Worm (Caenorhabditis elegans) whole organism, L1 larva: Measurements from ENCODE around the gene Y51A2B.5.

Experiments used
- C16A3.4 ChIP-seq: fragments of 150-350 bp; optimal IDR thresholded peaks from 2 replicates; lab custom pipeline; 2014; ENCODE audit warnings: missing biosample characterization, missing genetic modification characterization
- Y116A8C.19 ChIP-seq: sonication (generic microtip); optimal IDR thresholded peaks from 2 replicates; lab custom pipeline; 2016; ENCODE audit warnings: missing compliant biosample characterization, missing genetic modification characterization, borderline replicate concordance
- alr-1 ChIP-seq: fragments of 200-800 bp; sonication (Bioruptor generic); optimal IDR thresholded peaks from 2 replicates; lab custom pipeline; 2018; ENCODE audit warnings: borderline replicate concordance, mild to moderate bottlenecking, missing genetic modification characterization, missing compliant biosample characterization
- aly-2 ChIP-seq: fragments of 150-350 bp; optimal IDR thresholded peaks from 2 replicates; lab custom pipeline; 2014; ENCODE audit warnings: missing biosample characterization, missing genetic modification characterization
- ama-1 ChIP-seq: fragments of 150-350 bp; optimal IDR thresholded peaks from 2 replicates; lab custom pipeline; 2014
- blmp-1 ChIP-seq: fragments of 150-350 bp; optimal IDR thresholded peaks from 2 replicates; lab custom pipeline; 2014; ENCODE audit warnings: missing biosample characterization, missing genetic modification characterization
- ceh-63 ChIP-seq: fragments of 200-800 bp; sonication (Bioruptor generic); optimal IDR thresholded peaks from 2 replicates; lab custom pipeline; 2018; ENCODE audit warnings: mild to moderate bottlenecking, missing genetic modification characterization, missing compliant biosample characterization
- ceh-88 ChIP-seq: fragments of 200-800 bp; sonication (Bioruptor generic); IDR thresholded peaks from 2 replicates; pipeline ENCODE4 v1.3.6; 2022; ENCODE audit warnings: missing genetic modification characterization, missing compliant biosample characterization
- ces-1 ChIP-seq: fragments of 150-350 bp; optimal IDR thresholded peaks from 2 replicates; lab custom pipeline; 2014; ENCODE audit warnings: missing biosample characterization, missing genetic modification reagents, missing genetic modification characterization
- dpl-1 ChIP-seq, 3 experiments: fragments of 150-350 bp in 2 of 3; sonication (generic microtip) in 1 of 3; optimal IDR thresholded peaks; 2 replicates each; lab custom pipeline; 2014 to 2017; ENCODE audit warnings: missing biosample characterization in 3 of 3, missing genetic modification characterization in 3 of 3, missing genetic modification reagents in 3 of 3
- dsc-1 ChIP-seq: sonication (generic microtip); optimal IDR thresholded peaks from 2 replicates; lab custom pipeline; 2016; ENCODE audit warnings: mild to moderate bottlenecking, missing genetic modification characterization, missing compliant biosample characterization
- efl-1 ChIP-seq, 4 experiments: fragments of 150-350 bp; optimal IDR thresholded peaks in 3 of 4; peaks in 1 of 4; 1 replicate in 1 of 4; 2 replicates in 3 of 4; lab custom pipeline; 2014; ENCODE audit warnings: missing biosample characterization in 2 of 4, missing genetic modification characterization in 2 of 4, missing genetic modification reagents in 2 of 4
- efl-3 ChIP-seq: fragments of 200-800 bp; sonication (Bioruptor generic); optimal IDR thresholded peaks from 2 replicates; lab custom pipeline; 2018; ENCODE audit warnings: mild to moderate bottlenecking, missing genetic modification characterization, missing compliant biosample characterization
- ets-5 ChIP-seq: fragments of 200-800 bp; sonication (Bioruptor generic); IDR thresholded peaks from 2 replicates; pipeline ENCODE4 v1.3.6; 2022; ENCODE audit warnings: missing genetic modification characterization, missing compliant biosample characterization
- fkh-10 ChIP-seq: sonication (generic microtip); optimal IDR thresholded peaks from 2 replicates; lab custom pipeline; 2017; ENCODE audit warnings: missing biosample characterization, missing genetic modification reagents, missing genetic modification characterization
- fkh-4 ChIP-seq: sonication (generic microtip); optimal IDR thresholded peaks from 2 replicates; lab custom pipeline; 2016; ENCODE audit warnings: missing compliant biosample characterization, missing genetic modification characterization, borderline replicate concordance
- hlh-17 ChIP-seq: fragments of 200-800 bp; sonication (Bioruptor generic); optimal IDR thresholded peaks from 2 replicates; lab custom pipeline; 2018; ENCODE audit warnings: missing genetic modification characterization, mild to moderate bottlenecking, missing compliant biosample characterization, moderate library complexity, borderline replicate concordance
- hlh-4 ChIP-seq: sonication (generic microtip); optimal IDR thresholded peaks from 2 replicates; lab custom pipeline; 2016; ENCODE audit warnings: mild to moderate bottlenecking, missing genetic modification characterization, missing compliant biosample characterization
- hpl-2 ChIP-seq: fragments of 150-350 bp; optimal IDR thresholded peaks from 2 replicates; lab custom pipeline; 2014; ENCODE audit warnings: missing biosample characterization, missing genetic modification reagents, missing genetic modification characterization
- isw-1 ChIP-seq: fragments of 200-800 bp; sonication (Bioruptor generic); IDR thresholded peaks from 2 replicates; pipeline ENCODE4 v1.3.6; 2022; ENCODE audit warnings: missing genetic modification characterization, missing compliant biosample characterization
- lin-15B ChIP-seq: fragments of 150-350 bp; sonication (generic microtip); optimal IDR thresholded peaks from 3 replicates; lab custom pipeline; 2014; ENCODE audit warnings: missing biosample characterization, missing genetic modification characterization
- lir-3 ChIP-seq: sonication (generic microtip); optimal IDR thresholded peaks from 2 replicates; lab custom pipeline; 2016; ENCODE audit warnings: mild to moderate bottlenecking, missing genetic modification characterization, moderate library complexity, missing compliant biosample characterization; ENCODE audit not compliant: poor library complexity
- lsy-2 ChIP-seq, 2 experiments: fragments of 150-350 bp; optimal IDR thresholded peaks; 2 replicates each; lab custom pipeline; 2014; ENCODE audit warnings: missing biosample characterization in 2 of 2, missing genetic modification characterization in 2 of 2
- mdl-1 ChIP-seq, 2 experiments: fragments of 150-350 bp; optimal IDR thresholded peaks; 2 replicates each; lab custom pipeline; 2014 to 2017; ENCODE audit warnings: missing biosample characterization in 2 of 2, missing genetic modification characterization in 2 of 2, inconsistent platforms in 1 of 2
- mef-2 ChIP-seq: fragments of 150-350 bp; optimal IDR thresholded peaks from 2 replicates; lab custom pipeline; 2014; ENCODE audit warnings: missing biosample characterization, missing genetic modification characterization
- mep-1 ChIP-seq: fragments of 150-350 bp; optimal IDR thresholded peaks from 2 replicates; lab custom pipeline; 2014; ENCODE audit warnings: missing biosample characterization, missing genetic modification characterization
- nhr-12 ChIP-seq: sonication (generic microtip); optimal IDR thresholded peaks from 2 replicates; lab custom pipeline; 2017; ENCODE audit warnings: missing biosample characterization, missing genetic modification characterization
- nhr-47 ChIP-seq: sonication (generic microtip); optimal IDR thresholded peaks from 2 replicates; lab custom pipeline; 2016; ENCODE audit warnings: mild to moderate bottlenecking, missing genetic modification characterization, moderate library complexity, missing compliant biosample characterization
- nhr-71 ChIP-seq: sonication (generic microtip); optimal IDR thresholded peaks from 2 replicates; lab custom pipeline; 2016; ENCODE audit warnings: mild to moderate bottlenecking, missing genetic modification characterization, moderate library complexity, missing compliant biosample characterization
- nhr-76 ChIP-seq: sonication (generic microtip); optimal IDR thresholded peaks from 2 replicates; lab custom pipeline; 2017; ENCODE audit warnings: missing biosample characterization, missing genetic modification characterization
- pqm-1 ChIP-seq: sonication (generic microtip); optimal IDR thresholded peaks from 3 replicates; lab custom pipeline; 2017; ENCODE audit warnings: missing biosample characterization, missing genetic modification characterization
- sup-37 ChIP-seq: fragments of 200-800 bp; sonication (Bioruptor generic); optimal IDR thresholded peaks from 2 replicates; lab custom pipeline; 2018; ENCODE audit warnings: mild to moderate bottlenecking, missing genetic modification characterization, missing compliant biosample characterization
- swsn-7 ChIP-seq: sonication (generic microtip); optimal IDR thresholded peaks from 2 replicates; lab custom pipeline; 2016; ENCODE audit warnings: missing genetic modification characterization, missing compliant biosample characterization
- vab-15 ChIP-seq: sonication (generic microtip); optimal IDR thresholded peaks from 2 replicates; lab custom pipeline; 2017; ENCODE audit warnings: missing genotype, mild to moderate bottlenecking, missing genetic modification characterization, missing compliant biosample characterization
- zag-1 ChIP-seq: fragments of 150-350 bp; optimal IDR thresholded peaks from 2 replicates; lab custom pipeline; 2014; ENCODE audit warnings: missing biosample characterization, missing genetic modification characterization

Gene Y51A2B.5

DNA sequence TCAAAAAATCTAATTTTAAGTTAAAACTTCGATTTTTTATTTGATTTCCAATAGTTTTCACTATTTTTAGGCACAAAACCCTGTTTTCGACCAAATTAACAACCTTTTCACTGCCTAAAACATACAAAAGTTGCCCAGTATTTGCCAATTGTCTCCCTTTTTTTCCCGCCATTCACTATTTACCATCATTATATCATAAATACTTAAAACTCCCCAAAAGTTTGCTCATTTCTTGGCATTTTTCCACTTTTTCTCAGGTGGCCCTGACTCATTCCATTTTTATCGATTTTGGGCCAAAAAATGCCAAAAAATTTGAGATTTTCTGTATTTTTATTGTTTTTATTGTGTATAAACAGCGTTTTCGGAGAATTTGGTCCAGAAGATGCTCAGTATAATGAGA lies 25.0 kb downstream of the Y51A2B.5 start, which contains the start of gene txt-8:
Gene txt-8, plus strand, starts transcription at position 301 of the 400 bp plus-strand sequence.
- TF ChIP-seq ceh-88 (GFP tag; lab: Robert Waterston, UW) (no peak), hlh-17 (GFP tag; lab: Kevin White, UChicago) (no peak), Y116A8C.19 (tag; lab: Kevin White, UChicago) (no peak), lin-15B (tag; lab: Kevin White, UChicago) (no peak), alr-1 (tag; lab: Kevin White, UChicago) (no peak), swsn-7 (tag; lab: Kevin White, UChicago) (no peak), dpl-1 (GFP tag; optimal IDR thresholded peaks at IDR 0.05; lab: Kevin White, UChicago) (no peak), fkh-4 (tag; lab: Kevin White, UChicago) (no peak), ceh-63 (GFP tag; lab: Kevin White, UChicago) (no peak), isw-1 (GFP tag; lab: Robert Waterston, UW) (no peak), mdl-1 (tag; optimal IDR thresholded peaks at IDR 0.05; lab: Kevin White, UChicago) (no peak), hpl-2 (GFP tag; lab: Kevin White, UChicago) (no peak)

DNA sequence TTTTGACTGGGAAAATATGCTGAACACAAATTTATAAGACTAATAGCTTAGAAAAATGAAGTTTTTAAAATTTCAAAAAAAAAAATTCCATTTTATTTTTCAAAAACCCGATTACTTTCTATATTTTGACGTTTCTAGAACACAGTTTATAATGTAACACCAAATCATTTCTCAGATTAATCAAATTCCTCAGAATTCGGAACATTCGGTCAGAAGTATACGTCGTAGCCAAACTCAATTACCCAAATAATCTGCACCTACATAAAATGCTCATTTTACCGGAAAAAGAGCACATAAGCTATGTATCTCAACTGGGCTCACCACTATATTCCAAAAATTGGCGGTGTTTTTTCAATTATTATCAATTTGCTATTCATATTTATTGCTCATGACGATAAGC lies 31.7 kb downstream of the Y51A2B.5 start, which contains the start of gene srj-26:
Gene srj-26, plus strand, starts transcription at position 301 of the 400 bp plus-strand sequence.
- TF ChIP-seq mep-1 (tag; lab: Kevin White, UChicago) (no peak), vab-15 (tag; lab: Kevin White, UChicago) (no peak), efl-3 (no peak), dsc-1 (tag; lab: Kevin White, UChicago) (no peak), zag-1 (tag; lab: Kevin White, UChicago) (no peak), lin-15B (tag; lab: Kevin White, UChicago) (no peak), ces-1 (GFP tag; lab: Kevin White, UChicago) (no peak), aly-2 (tag; lab: Kevin White, UChicago) (no peak), swsn-7 (tag; lab: Kevin White, UChicago) (no peak), blmp-1 (no peak), nhr-47 (tag; lab: Kevin White, UChicago) (no peak), C16A3.4 (no peak), pqm-1 (no peak), ets-5 (GFP tag; lab: Robert Waterston, UW) (no peak)

DNA sequence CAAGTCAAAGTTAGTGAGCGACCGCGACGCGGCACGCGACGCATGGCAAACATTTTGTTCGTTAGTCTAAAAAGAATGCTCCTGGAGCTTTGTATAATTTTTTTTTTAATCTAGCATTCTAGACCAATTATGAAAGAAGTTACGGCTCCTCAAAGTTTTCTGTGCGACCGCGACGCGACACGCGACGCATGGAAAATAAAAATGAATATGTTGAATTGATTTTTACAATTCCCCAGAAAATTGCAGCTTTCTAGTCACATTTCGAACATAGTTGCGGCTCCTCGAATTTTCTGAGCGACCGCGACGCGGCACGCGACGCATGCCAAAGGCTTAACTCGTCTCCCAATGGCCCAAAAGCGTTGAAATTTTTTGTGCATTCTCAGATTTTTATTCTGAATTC lies 35.4 kb downstream of the Y51A2B.5 start, which contains the start of gene ZK262.4:
Gene ZK262.4, minus strand, starts transcription at position 101 of the 400 bp plus-strand sequence.
- TF ChIP-seq nhr-47 (tag; lab: Kevin White, UChicago) = no peak
- no peak for TF ChIP-seq aly-2 (tag; lab: Kevin White, UChicago)
- TF ChIP-seq lsy-2 (tag; optimal IDR thresholded peaks at IDR 0.05; lab: Kevin White, UChicago) = no peak
- no peak for TF ChIP-seq Y116A8C.19 (tag; lab: Kevin White, UChicago)
- no peak for TF ChIP-seq hlh-17 (GFP tag; lab: Kevin White, UChicago)
- TF ChIP-seq hlh-4 (tag; lab: Kevin White, UChicago) = no peak
- no peak for TF ChIP-seq fkh-10 (GFP tag; lab: Kevin White, UChicago)
- no peak for TF ChIP-seq mef-2

ce11 chrV:18425544-18425943 lies 36.5 kb downstream of the Y51A2B.5 start, which contains the start of gene ZK262.19:
Gene ZK262.19 (minus strand): TSS chrV:18425644.
- TF ChIP-seq hlh-17 (GFP tag; lab: Kevin White, UChicago) = no peak
- TF ChIP-seq sup-37 (GFP tag; lab: Kevin White, UChicago) = no peak
- no peak for TF ChIP-seq efl-3
- TF ChIP-seq lir-3 (tag; lab: Kevin White, UChicago) = no peak
- TF ChIP-seq ama-1 (lab: Kevin White, UChicago) = no peak
- no peak for TF ChIP-seq efl-1 (optimal IDR thresholded peaks at IDR 0.05; lab: Kevin White, UChicago)
- TF ChIP-seq efl-1 (GFP tag; optimal IDR thresholded peaks at IDR 0.05 in 1 of 2; lab: Kevin White, UChicago) = no peak
- no peak for TF ChIP-seq nhr-12 (tag; lab: Kevin White, UChicago)
- TF ChIP-seq nhr-71 (tag; lab: Kevin White, UChicago) = no peak
- no peak for TF ChIP-seq hpl-2 (GFP tag; lab: Kevin White, UChicago)
- no peak for TF ChIP-seq nhr-76 (tag; lab: Kevin White, UChicago)
